Fruit fly (Drosophila melanogaster) whole organism, adult: Measurements from ENCODE around the gene ph-d.
A peak's percentile ranks its signal among the peaks of the same experiment; 100 is the strongest.

Source experiments
- CG11617 ChIP-seq: fragments of 200-800 bp; sonication (Bioruptor generic); optimal IDR thresholded peaks from 2 replicates; lab custom pipeline; 2017; ENCODE audit warnings: mild to moderate bottlenecking, missing biosample characterization, missing genetic modification reagents, missing genetic modification characterization
- CG1620 ChIP-seq: fragments of 200-800 bp; sonication (Bioruptor generic); optimal IDR thresholded peaks from 2 replicates; lab custom pipeline; 2016; ENCODE audit warnings: missing biosample characterization, missing genetic modification characterization
- CG7045 ChIP-seq: fragments of 200-800 bp; sonication (Bioruptor generic); optimal IDR thresholded peaks from 2 replicates; lab custom pipeline; 2017; ENCODE audit warnings: missing biosample characterization, mild to moderate bottlenecking, missing genetic modification characterization
- CG7101 ChIP-seq: fragments of 200-800 bp; sonication (Bioruptor generic); optimal IDR thresholded peaks from 2 replicates; lab custom pipeline; 2018; ENCODE audit warnings: missing biosample characterization, mild to moderate bottlenecking, missing genetic modification characterization, moderate library complexity
- Clk ChIP-seq: fragments of 200-800 bp; sonication (Bioruptor generic); optimal IDR thresholded peaks from 2 replicates; lab custom pipeline; 2017; ENCODE audit warnings: missing biosample characterization, missing genetic modification characterization
- Hr96 ChIP-seq: fragments of 200-800 bp; sonication (Bioruptor generic); optimal IDR thresholded peaks from 2 replicates; lab custom pipeline; 2016; ENCODE audit warnings: missing biosample characterization, missing genetic modification characterization
- Mnt ChIP-seq: fragments of 200-800 bp; sonication (Bioruptor generic); optimal IDR thresholded peaks from 2 replicates; lab custom pipeline; 2016; ENCODE audit warnings: missing biosample characterization, mild to moderate bottlenecking, missing genetic modification characterization
- kay ChIP-seq: fragments of 200-800 bp; sonication (Bioruptor generic); peaks from one replicate; lab custom pipeline; 2016; ENCODE audit warnings: missing biosample characterization, missing genetic modification characterization, borderline replicate concordance
- ovo ChIP-seq: fragments of 200-800 bp; sonication (Bioruptor generic); optimal IDR thresholded peaks from 2 replicates; lab custom pipeline; 2016; ENCODE audit warnings: missing biosample characterization, missing genetic modification characterization
- tj ChIP-seq: fragments of 200-800 bp; sonication (Bioruptor generic); optimal IDR thresholded peaks from 3 replicates; lab custom pipeline; 2017; ENCODE audit warnings: missing biosample characterization, mild to moderate bottlenecking, missing genetic modification characterization, moderate library complexity

- TF ChIP-seq Mnt (GFP tag; lab: Kevin White, UChicago) (no peak), kay (GFP tag; lab: Kevin White, UChicago) (no peak), CG7101 (tag; lab: Kevin White, UChicago) (no peak), tj (GFP tag; lab: Kevin White, UChicago) (no peak), CG1620 (GFP tag; lab: Kevin White, UChicago) (no peak), ovo (GFP tag; lab: Kevin White, UChicago) (no peak), CG11617 (GFP tag; lab: Kevin White, UChicago) (peak; percentile 15), Clk (GFP tag; lab: Kevin White, UChicago) (no peak), CG7045 (GFP tag; lab: Kevin White, UChicago) (no peak), Hr96 (GFP tag; lab: Kevin White, UChicago) (no peak)
Measured at dm6 chrX:2168485-2169199, 45.6 kb upstream of the ph-d start.
